Fruit fly (Drosophila melanogaster): ENCODE measurements around the gene Ent2.

Gene Ent2

DNA sequence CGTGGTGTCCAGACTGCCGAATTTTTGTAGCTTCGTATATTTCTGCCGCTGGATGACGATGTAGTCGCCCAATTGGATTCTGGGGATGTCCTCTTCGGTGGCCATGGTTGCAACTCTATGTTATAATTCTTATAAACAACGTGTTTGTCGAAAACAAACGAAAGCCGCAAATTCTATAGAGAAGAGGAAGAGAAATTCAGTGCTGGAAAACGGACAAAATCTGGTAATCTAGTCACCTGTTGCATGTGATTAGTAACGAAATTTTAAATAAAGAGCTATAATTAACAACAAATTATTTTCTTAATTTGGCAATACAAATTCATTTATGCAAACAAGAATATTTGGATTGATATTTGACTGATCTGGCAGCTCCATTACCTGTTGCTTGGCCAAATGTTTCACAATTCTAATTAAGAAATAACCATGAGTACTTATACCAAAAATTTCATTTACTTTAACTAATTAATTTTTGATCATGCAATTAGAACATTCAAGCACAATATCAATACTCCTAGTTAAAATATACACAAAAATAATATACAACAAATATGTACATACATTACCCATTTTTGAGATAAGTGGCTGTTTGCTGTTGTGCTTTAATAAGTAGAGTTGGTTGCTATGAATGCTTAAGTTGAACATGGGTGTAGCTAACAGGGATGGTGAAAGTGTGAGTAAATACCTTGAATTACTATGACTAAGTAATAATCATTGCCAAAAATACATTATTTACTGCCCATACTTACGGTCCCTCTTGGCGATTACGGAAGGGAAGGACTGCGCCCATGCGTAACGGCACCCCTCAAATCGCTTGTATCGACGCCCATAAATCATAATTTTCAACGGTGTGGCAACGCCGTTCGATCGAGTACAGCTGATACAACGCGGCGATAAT lies at the start of gene Ent2, which contains the start of gene Trmt6 (continued):
- TF ChIP-seq CG2199 (GFP tag; IDR thresholded peaks at IDR 0.05) (peak; percentile 95), gro (GFP tag; optimal IDR thresholded peaks at IDR 0.05) (peak; percentile 95), Hmx (GFP tag; optimal IDR thresholded peaks at IDR 0.05) (peak; percentile 89), so (GFP tag; IDR thresholded peaks at IDR 0.05) (peak; percentile 95), CG12391 (tag; optimal IDR thresholded peaks at IDR 0.05) (peak; percentile 91), CG9797 (GFP tag; optimal IDR thresholded peaks at IDR 0.05) (peak; percentile 24), Ptx1 (GFP tag; IDR thresholded peaks at IDR 0.05) (peak; percentile 99), CG10565 (GFP tag; optimal IDR thresholded peaks at IDR 0.05) (peak; percentile 79), HLH4C (GFP tag; IDR thresholded peaks at IDR 0.05; ENCODE audit: partially characterized antibody) (no peak), stc (GFP tag; IDR thresholded peaks at IDR 0.05) (peak; percentile 97), NFAT (GFP tag; IDR thresholded peaks at IDR 0.05) (peak; percentile 98), tna (GFP tag; IDR thresholded peaks at IDR 0.05; ENCODE audit: partially characterized antibody) (no peak), Oli (tag; optimal IDR thresholded peaks at IDR 0.05) (peak; percentile 95), wdn (GFP tag; IDR thresholded peaks at IDR 0.05) (peak; percentile 97), Usf (GFP tag; optimal IDR thresholded peaks at IDR 0.05) (peak; percentile 95), Stat92E (GFP tag; optimal IDR thresholded peaks at IDR 0.05) (peak in 1 of 3 experiments; percentile 51), sc (optimal IDR thresholded peaks at IDR 0.05) (no peak), sc (GFP tag; optimal IDR thresholded peaks at IDR 0.05) (peak; percentile 78), ATbp (GFP tag; optimal IDR thresholded peaks at IDR 0.05) (peak; percentile 90), jing (GFP tag; optimal IDR thresholded peaks at IDR 0.05) (peak; percentile 93), hb (GFP tag; IDR thresholded peaks at IDR 0.05; ENCODE audit: partially characterized antibody) (no peak), dmrt99B (tag; optimal IDR thresholded peaks at IDR 0.05) (peak; percentile 94), CG4854 (GFP tag; optimal IDR thresholded peaks at IDR 0.05) (peak; percentile 93), CG18599 (GFP tag; optimal IDR thresholded peaks at IDR 0.05) (peak; percentile 95), Bdp1 (GFP tag; optimal IDR thresholded peaks at IDR 0.05) (peak; percentile 87), Xbp1 (GFP tag; optimal IDR thresholded peaks at IDR 0.05) (peak; percentile 98), CG6175 (GFP tag; IDR thresholded peaks at IDR 0.05) (peak; percentile 96), Fer1 (GFP tag; optimal IDR thresholded peaks at IDR 0.05) (peak; percentile 88), org-1 (GFP tag; optimal IDR thresholded peaks at IDR 0.05) (peak; percentile 91), CG1647 (GFP tag; optimal IDR thresholded peaks at IDR 0.05) (peak; percentile 95), CG33213 (GFP tag; optimal IDR thresholded peaks at IDR 0.05) (peak; percentile 92), CG13424 (tag; optimal IDR thresholded peaks at IDR 0.05) (peak; percentile 90), Mes4 (GFP tag; optimal IDR thresholded peaks at IDR 0.05) (peak; percentile 93), unc-4 (GFP tag; IDR thresholded peaks at IDR 0.05; ENCODE audit: partially characterized antibody) (no peak), tx (GFP tag; optimal IDR thresholded peaks at IDR 0.05) (peak; percentile 94), en (GFP tag; optimal IDR thresholded peaks at IDR 0.05) (peak; percentile 84), sug (tag; optimal IDR thresholded peaks at IDR 0.05) (peak; percentile 91), CG7745 (tag; optimal IDR thresholded peaks at IDR 0.05) (no peak), CG1529 (GFP tag; optimal IDR thresholded peaks at IDR 0.05) (peak; percentile 82), CG9876 (GFP tag; optimal IDR thresholded peaks at IDR 0.05) (peak; percentile 95), Aef1 (GFP tag; IDR thresholded peaks at IDR 0.05) (peak; percentile 98), BtbVII (GFP tag; optimal IDR thresholded peaks at IDR 0.05) (peak; percentile 91), CG4730 (GFP tag; IDR thresholded peaks at IDR 0.05) (peak; percentile 97), row (GFP tag; IDR thresholded peaks at IDR 0.05) (peak; percentile 98), Hand (GFP tag; optimal IDR thresholded peaks at IDR 0.05) (peak; percentile 85), Atf6 (GFP tag; IDR thresholded peaks at IDR 0.05) (peak; percentile 95), Eip74EF (GFP tag; optimal IDR thresholded peaks at IDR 0.05) (peak in 1 of 2 experiments; percentile 88), chif (GFP tag; optimal IDR thresholded peaks at IDR 0.05) (peak; percentile 91 to 96)

All from whole organism, embryonic.